Fruit fly (Drosophila melanogaster) whole organism, wandering third instar larva: ENCODE data around the gene AdamTS-B.

Experiments used
- CrebA ChIP-seq: fragments of 200-800 bp; sonication (Bioruptor generic); optimal IDR thresholded peaks from 2 replicates; lab custom pipeline; 2016; ENCODE audit warnings: missing biosample characterization, mild to moderate bottlenecking, missing genetic modification characterization, borderline replicate concordance
- Dif ChIP-seq: fragments of 200-275, 200-300 bp; sonication (Bioruptor generic); optimal IDR thresholded peaks from 2 replicates; lab custom pipeline; 2018; ENCODE audit warnings: missing biosample characterization, missing genetic modification characterization; ENCODE audit not compliant: partially characterized antibody
- GATAd ChIP-seq: sonication (Bioruptor generic); optimal IDR thresholded peaks from 2 replicates; lab custom pipeline; 2016; ENCODE audit warnings: missing biosample characterization, missing genetic modification characterization
- Myc ChIP-seq: fragments of >200 bp; optimal IDR thresholded peaks from 2 replicates; lab custom pipeline; 2017
- Sp1 ChIP-seq: fragments of 200-800 bp; sonication (Bioruptor generic); optimal IDR thresholded peaks from 3 replicates; lab custom pipeline; 2019; ENCODE audit warnings: missing biosample characterization, mild to moderate bottlenecking, missing genetic modification characterization, moderate library complexity
- Vsx2 ChIP-seq: fragments of 200-300, 225-300 bp; sonication (Bioruptor generic); optimal IDR thresholded peaks from 2 replicates; lab custom pipeline; 2018; ENCODE audit warnings: missing biosample characterization, missing genetic modification characterization; ENCODE audit not compliant: partially characterized antibody
- br ChIP-seq: fragments of 200-800 bp; sonication (Bioruptor generic); optimal IDR thresholded peaks from 2 replicates; lab custom pipeline; 2016; ENCODE audit warnings: missing biosample characterization, missing genetic modification characterization
- foxo ChIP-seq, 2 experiments: fragments of 200-800 bp; sonication (Bioruptor generic); optimal IDR thresholded peaks; 2 replicates in 1 of 2; 3 replicates in 1 of 2; lab custom pipeline; 2016 to 2017; ENCODE audit warnings: missing biosample characterization in 2 of 2, missing genetic modification characterization in 2 of 2
- fru ChIP-seq: fragments of 200-800 bp; sonication (Bioruptor generic); optimal IDR thresholded peaks from 3 replicates; lab custom pipeline; 2016; ENCODE audit warnings: missing biosample characterization, mild to moderate bottlenecking, missing genetic modification characterization
- h ChIP-seq: fragments of 200-800 bp; sonication (Bioruptor generic); optimal IDR thresholded peaks from 3 replicates; lab custom pipeline; 2016; ENCODE audit warnings: missing biosample characterization, mild to moderate bottlenecking, missing genetic modification characterization
- pan ChIP-seq: fragments of >200 bp; optimal IDR thresholded peaks from 2 replicates; lab custom pipeline; 2017
- psq ChIP-seq: fragments of 200-800 bp; sonication (Bioruptor generic); optimal IDR thresholded peaks from 3 replicates; lab custom pipeline; 2017; ENCODE audit warnings: missing biosample characterization, mild to moderate bottlenecking, missing genetic modification characterization, moderate library complexity
- usp ChIP-seq: fragments of >200 bp; optimal IDR thresholded peaks from 2 replicates; lab custom pipeline; 2017; ENCODE audit warnings: missing biosample characterization, missing genetic modification characterization

DNA sequence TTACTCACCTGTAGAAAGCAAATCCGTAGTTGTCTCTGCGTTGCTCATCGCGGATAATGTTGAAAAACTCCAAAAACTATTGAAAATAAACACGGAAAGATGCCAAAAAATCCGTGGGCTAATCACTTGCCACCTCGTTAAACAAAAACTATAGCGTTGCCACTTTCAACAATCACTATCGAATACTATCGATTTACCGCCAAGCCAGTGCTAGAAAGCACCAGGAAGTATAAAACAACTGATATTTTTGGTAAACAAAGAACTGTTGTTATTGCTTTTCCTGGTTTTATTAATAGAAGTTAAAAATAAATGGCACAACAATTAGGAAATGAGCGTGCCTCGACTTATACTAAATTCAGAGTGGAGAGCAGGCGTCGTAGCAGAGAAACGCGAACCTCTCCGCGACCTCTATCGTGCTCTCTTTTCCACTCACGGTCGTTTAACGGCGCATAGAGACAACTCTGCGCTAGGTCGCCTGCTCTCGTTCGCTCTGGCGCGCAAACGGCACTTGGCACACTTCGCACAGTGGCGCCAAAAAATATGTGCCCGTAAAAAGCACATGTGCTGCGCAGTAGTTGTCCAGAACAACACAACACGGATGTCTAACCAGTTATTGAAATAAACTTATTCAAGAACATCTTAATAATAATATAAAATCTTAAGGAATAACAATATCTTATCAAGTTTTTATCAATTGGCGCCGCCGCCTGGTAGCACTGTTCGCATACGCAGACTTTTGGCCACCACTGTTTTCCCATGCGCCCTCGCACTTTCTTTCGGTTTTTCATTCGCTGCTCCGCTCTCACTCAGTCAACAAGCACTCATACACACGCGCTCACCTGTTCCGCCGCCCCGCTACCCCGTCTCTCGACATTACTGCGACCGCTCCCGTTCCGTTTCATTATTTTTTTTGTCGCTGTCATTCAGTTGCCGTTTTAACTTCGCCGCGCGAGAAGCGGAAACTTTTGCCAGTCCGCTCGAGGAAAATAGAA, 56.8 kb downstream of the AdamTS-B start, which contains the start of the genes lin-52 and CG15771:
- no peak for TF ChIP-seq usp (GFP tag; lab: Kevin White, UChicago)
- no peak for TF ChIP-seq Vsx2 (GFP tag; lab: Kevin White, UChicago)
- TF ChIP-seq CrebA (GFP tag; lab: Kevin White, UChicago), result no peak
- TF ChIP-seq Myc (lab: Kevin White, UChicago), result peak; percentile 48
- peak; percentile 99 for TF ChIP-seq fru
- peak; percentile 99 for TF ChIP-seq h (GFP tag; lab: Kevin White, UChicago)
- TF ChIP-seq psq, result peak; percentile 96
- peak in 1 of 2 experiments; percentile 96 for TF ChIP-seq foxo (GFP tag; optimal IDR thresholded peaks at IDR 0.05; lab: Kevin White, UChicago)
- peak; percentile 80 for TF ChIP-seq Dif (GFP tag; lab: Kevin White, UChicago)
- TF ChIP-seq pan, result no peak
- peak; percentile 58 for TF ChIP-seq GATAd (GFP tag; lab: Kevin White, UChicago)
- peak; percentile 91 for TF ChIP-seq br (GFP tag; lab: Kevin White, UChicago)
- TF ChIP-seq Sp1 (GFP tag; lab: Kevin White, UChicago), result peak; percentile 97
